Fruit fly (Drosophila melanogaster): ENCODE data around the gene fws.

The fws gene

DNA sequence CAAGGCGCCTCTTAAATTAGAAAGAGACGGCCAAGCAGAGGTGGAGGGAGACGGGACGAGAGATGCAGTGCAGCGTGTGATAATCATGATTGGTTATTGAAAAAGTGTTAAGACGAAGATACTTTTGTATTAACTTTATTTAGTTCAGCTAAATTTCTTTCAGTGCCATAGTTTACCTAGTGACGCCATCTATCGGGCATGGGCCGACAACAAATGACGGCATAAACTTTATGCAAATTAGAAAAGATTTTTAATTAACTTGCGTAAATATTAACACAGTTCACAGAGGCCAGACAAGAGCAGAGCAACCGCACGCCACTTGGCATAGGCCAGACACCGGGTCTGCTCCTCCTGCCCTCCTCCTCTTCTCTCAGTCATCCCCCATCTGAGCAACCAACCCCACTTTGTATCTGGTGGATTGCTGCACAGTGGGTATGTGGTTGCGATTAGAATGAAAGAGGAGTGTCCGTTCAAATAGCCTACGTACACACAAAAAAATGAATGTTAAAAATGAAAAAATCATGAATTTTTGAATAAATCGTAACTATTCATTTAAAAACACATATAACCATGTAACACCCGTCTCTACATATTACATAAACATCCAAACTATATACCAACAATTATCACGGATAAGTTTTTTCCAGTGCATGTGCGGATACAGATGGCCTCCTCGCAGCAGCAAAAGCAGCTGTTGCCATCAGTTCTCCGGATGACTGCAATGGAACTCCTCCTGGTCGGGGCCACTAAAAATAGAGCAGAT is 14.7 kb downstream of the fws start (continued):
- TF ChIP-seq CG8290 (GFP tag; optimal IDR thresholded peaks at IDR 0.05) (peak; percentile 11), CG8290 (tag; optimal IDR thresholded peaks at IDR 0.05) (peak in 1 of 2 experiments; percentile 67), pb (GFP tag; optimal IDR thresholded peaks at IDR 0.05) (peak; percentile 75), danr (GFP tag; IDR thresholded peaks at IDR 0.05) (peak; percentile 62), ac (GFP tag; optimal IDR thresholded peaks at IDR 0.05) (peak; percentile 54), CG17361 (GFP tag; IDR thresholded peaks at IDR 0.05) (no peak; the same call in 1 of the 3 replicates), Sin3A (optimal IDR thresholded peaks at IDR 0.05) (no peak), dan (GFP tag; IDR thresholded peaks at IDR 0.05) (no peak; the same call in 1 of the 2 replicates), abd-A (tag; optimal IDR thresholded peaks at IDR 0.05) (peak; percentile 77), trh (GFP tag; optimal IDR thresholded peaks at IDR 0.05) (peak; percentile 60), sna (GFP tag; IDR thresholded peaks at IDR 0.05; ENCODE audit: partially characterized antibody) (no peak), CG30431 (GFP tag; optimal IDR thresholded peaks at IDR 0.05) (peak; percentile 71), tna (GFP tag; IDR thresholded peaks at IDR 0.05; ENCODE audit: partially characterized antibody) (no peak), Awh (GFP tag; IDR thresholded peaks at IDR 0.05) (peak; percentile 62; the same call in 1 of the 2 replicates), Abd-B (GFP tag; optimal IDR thresholded peaks at IDR 0.05) (peak; percentile 63), Mes4 (GFP tag; optimal IDR thresholded peaks at IDR 0.05) (peak; percentile 64), dati (GFP tag; IDR thresholded peaks at IDR 0.05) (peak; percentile 38; the same call in 1 of the 2 replicates), CG6654 (GFP tag; optimal IDR thresholded peaks at IDR 0.05) (peak; percentile 61), crol (GFP tag; IDR thresholded peaks at IDR 0.05) (peak; percentile 28; the same call in 1 of the 2 replicates), wor (GFP tag; IDR thresholded peaks at IDR 0.05) (peak; percentile 78), tin (GFP tag; optimal IDR thresholded peaks at IDR 0.05) (peak; percentile 81), grn (GFP tag; optimal IDR thresholded peaks at IDR 0.05) (no peak), CG5953 (GFP tag; IDR thresholded peaks at IDR 0.05) (peak; percentile 73; the same call in 1 of the 2 replicates), CG4328 (GFP tag; optimal IDR thresholded peaks at IDR 0.05) (peak; percentile 74), ERR (GFP tag; optimal IDR thresholded peaks at IDR 0.05) (peak; percentile 61), cato (GFP tag; optimal IDR thresholded peaks at IDR 0.05; ENCODE audit: borderline replicate concordance) (peak; percentile 70), CrebB (tag; optimal IDR thresholded peaks at IDR 0.05) (peak; percentile 75), sug (tag; optimal IDR thresholded peaks at IDR 0.05) (no peak), CG13424 (tag; optimal IDR thresholded peaks at IDR 0.05) (peak; percentile 87), croc (GFP tag; conservative IDR thresholded peaks at IDR 0.05) (peak; percentile 83), gsb (GFP tag; IDR thresholded peaks at IDR 0.05) (peak; percentile 57; the same call in 1 of the 2 replicates), CG6254 (GFP tag; optimal IDR thresholded peaks at IDR 0.05) (peak; percentile 68), h (optimal IDR thresholded peaks at IDR 0.05) (no peak), CG4360 (GFP tag; IDR thresholded peaks at IDR 0.05) (peak; percentile 51; the same call in 1 of the 2 replicates), ems (GFP tag; optimal IDR thresholded peaks at IDR 0.05) (peak; percentile 70), Optix (GFP tag; IDR thresholded peaks at IDR 0.05) (peak; percentile 67; the same call in 2 of the 3 replicates), inv (GFP tag; IDR thresholded peaks at IDR 0.05; ENCODE audit: partially characterized antibody) (no peak), ken (GFP tag; IDR thresholded peaks at IDR 0.05) (peak; percentile 81), cas (GFP tag; IDR thresholded peaks at IDR 0.05) (peak; percentile 52; the same call in 1 of the 2 replicates), CG34376 (GFP tag; optimal IDR thresholded peaks at IDR 0.05) (peak; percentile 30), otp (GFP tag; IDR thresholded peaks at IDR 0.05) (peak; percentile 41; the same call in 1 of the 3 replicates), CG7372 (GFP tag; IDR thresholded peaks at IDR 0.05) (peak; percentile 67), CG6791 (GFP tag; IDR thresholded peaks at IDR 0.05; ENCODE audit: partially characterized antibody) (no peak), Elba2 (GFP tag; optimal IDR thresholded peaks at IDR 0.05) (no peak), CG34422 (GFP tag; IDR thresholded peaks at IDR 0.05) (peak; percentile 75), CG6175 (GFP tag; IDR thresholded peaks at IDR 0.05) (0 out of 3 replicates have a peak, but pooled peaks have one; percentile 35), CG3838 (GFP tag; optimal IDR thresholded peaks at IDR 0.05) (peak; percentile 40), ham (GFP tag; IDR thresholded peaks at IDR 0.05) (no peak), D19B (GFP tag; optimal IDR thresholded peaks at IDR 0.05) (peak; percentile 38), CG7839 (tag; optimal IDR thresholded peaks at IDR 0.05) (peak; percentile 87)

Measured in whole organism, embryonic.